Fruit fly (Drosophila melanogaster) whole organism, pupa: ENCODE measurements around the gene CG13313.

Experiments used
- CG10348 ChIP-seq: fragments of 200-800 bp; sonication (Bioruptor generic); IDR thresholded peaks from 2 replicates; pipeline ENCODE4 v1.3.6; 2022; ENCODE audit warnings: missing biosample characterization, missing genetic modification characterization
- CG12605 ChIP-seq: fragments of 200-800 bp; sonication (Bioruptor generic); IDR thresholded peaks from 2 replicates; pipeline ENCODE4 v1.3.6; 2022; ENCODE audit warnings: missing biosample characterization, missing genetic modification characterization
- CG13204 ChIP-seq: fragments of 200-800 bp; sonication (Bioruptor generic); optimal IDR thresholded peaks from 2 replicates; lab custom pipeline; 2018; ENCODE audit warnings: missing biosample characterization, mild to moderate bottlenecking, missing genetic modification characterization, moderate library complexity
- CG14655 ChIP-seq: fragments of 200-800 bp; sonication (Bioruptor generic); optimal IDR thresholded peaks from 3 replicates; lab custom pipeline; 2017; ENCODE audit warnings: mild to moderate bottlenecking, missing biosample characterization, missing genetic modification reagents, missing genetic modification characterization
- CG15710 ChIP-seq: fragments of 200-800 bp; sonication (Bioruptor generic); optimal IDR thresholded peaks from 2 replicates; lab custom pipeline; 2018; ENCODE audit warnings: missing biosample characterization, mild to moderate bottlenecking, missing genetic modification characterization, moderate library complexity
- CG17806 ChIP-seq: fragments of 200-800 bp; sonication (Bioruptor generic); optimal IDR thresholded peaks from 2 replicates; lab custom pipeline; 2018; ENCODE audit warnings: missing biosample characterization, mild to moderate bottlenecking, missing genetic modification characterization, moderate library complexity
- CG32121 ChIP-seq: fragments of 200-800 bp; sonication (Bioruptor generic); IDR thresholded peaks from 2 replicates; pipeline ENCODE4 v1.3.6; 2022; ENCODE audit warnings: missing biosample characterization, missing genetic modification characterization
- CG34367 ChIP-seq: fragments of 200-800 bp; sonication (Bioruptor generic); optimal IDR thresholded peaks from 2 replicates; lab custom pipeline; 2018; ENCODE audit warnings: missing biosample characterization, mild to moderate bottlenecking, missing genetic modification characterization
- CG4496 ChIP-seq: fragments of 200-800 bp; sonication (Bioruptor generic); IDR thresholded peaks from 3 replicates; pipeline ENCODE4 v1.3.6; 2022; ENCODE audit warnings: missing biosample characterization, missing genetic modification characterization
- CG8159 ChIP-seq: fragments of 200-800 bp; sonication (Bioruptor generic); optimal IDR thresholded peaks from 3 replicates; lab custom pipeline; 2018; ENCODE audit warnings: missing biosample characterization, mild to moderate bottlenecking, missing genetic modification characterization, moderate library complexity
- CG8301 ChIP-seq: fragments of 200-800 bp; sonication (Bioruptor generic); optimal IDR thresholded peaks from 2 replicates; lab custom pipeline; 2018; ENCODE audit warnings: missing biosample characterization, mild to moderate bottlenecking, missing genetic modification characterization
- CG9948 ChIP-seq: fragments of 200-800 bp; sonication (Bioruptor generic); optimal IDR thresholded peaks from 2 replicates; lab custom pipeline; 2018; ENCODE audit warnings: missing biosample characterization, mild to moderate bottlenecking, missing genetic modification characterization, moderate library complexity
- D1 ChIP-seq: fragments of 200-800 bp; sonication (Bioruptor generic); optimal IDR thresholded peaks from 2 replicates; lab custom pipeline; 2018; ENCODE audit warnings: missing biosample characterization, mild to moderate bottlenecking, missing genetic modification characterization, moderate library complexity
- EcR ChIP-seq: fragments of 200-800 bp; sonication (Bioruptor generic); optimal IDR thresholded peaks from 3 replicates; lab custom pipeline; 2019; ENCODE audit warnings: missing biosample characterization, missing genetic modification characterization, mild to moderate bottlenecking, moderate library complexity, missing genetic modification reagents
- Ets98B ChIP-seq: fragments of 200-800 bp; sonication (Bioruptor generic); IDR thresholded peaks from 2 replicates; pipeline ENCODE4 v1.3.6; 2022; ENCODE audit warnings: missing biosample characterization, missing genetic modification characterization
- Pif1A ChIP-seq: fragments of 200-800 bp; sonication (Bioruptor generic); optimal IDR thresholded peaks from 3 replicates; lab custom pipeline; 2016; ENCODE audit warnings: missing biosample characterization, missing genetic modification characterization
- Pif1B ChIP-seq: fragments of 200-800 bp; sonication (Bioruptor generic); optimal IDR thresholded peaks from 3 replicates; lab custom pipeline; 2016; ENCODE audit warnings: missing biosample characterization, missing genetic modification characterization
- Snoo ChIP-seq: fragments of 200-800 bp; sonication (Bioruptor generic); optimal IDR thresholded peaks from 3 replicates; lab custom pipeline; 2017; ENCODE audit warnings: missing biosample characterization, mild to moderate bottlenecking, missing genetic modification characterization, inconsistent platforms
- fd96Ca ChIP-seq: fragments of 200-800 bp; sonication (Bioruptor generic); IDR thresholded peaks from 3 replicates; pipeline ENCODE4 v1.3.6; 2022; ENCODE audit warnings: missing biosample characterization, missing genetic modification characterization
- gl ChIP-seq: fragments of 200-800 bp; sonication (Bioruptor generic); optimal IDR thresholded peaks from 2 replicates; lab custom pipeline; 2018; ENCODE audit warnings: missing biosample characterization, mild to moderate bottlenecking, missing genetic modification characterization
- rn ChIP-seq: fragments of 200-800 bp; sonication (Bioruptor generic); IDR thresholded peaks from 2 replicates; pipeline ENCODE4 v1.3.6; 2022; ENCODE audit warnings: missing biosample characterization, missing genetic modification characterization

Gene CG13313

dm6 chr3L:8968437-8968836 is 9.8 kb downstream of the CG13313 start, which contains the start of gene CG5026:
TSS of gene CG5026 (plus strand) at chr3L:8968528.
- no peak for TF ChIP-seq CG15710 (tag; lab: Kevin White, UChicago)
- TF ChIP-seq EcR (GFP tag; lab: Kevin White, UChicago) = peak; percentile 2
- no peak for TF ChIP-seq CG9948

dm6 chr3L:8974478-8975477 is 16.1 kb downstream of the CG13313 start, which contains the start of the genes pix and Srp68:
TSS of gene pix (minus strand) at chr3L:8974765.
TSS of gene Srp68 (plus strand) at chr3L:8975046.
- TF ChIP-seq CG8301 (tag; lab: Kevin White, UChicago) (no peak), D1 (tag; lab: Kevin White, UChicago) (no peak), Pif1B (GFP tag; lab: Kevin White, UChicago) (no peak), Snoo (tag; lab: Kevin White, UChicago) (peak; percentile 34), CG4496 (GFP tag; lab: Robert Waterston, UW) (no peak), rn (GFP tag; lab: Robert Waterston, UW) (no peak), CG13204 (GFP tag; lab: Kevin White, UChicago) (no peak), CG12605 (GFP tag; lab: Robert Waterston, UW) (0 out of 2 replicates have a peak, but pooled peaks have one; percentile 25), EcR (GFP tag; lab: Kevin White, UChicago) (no peak), CG14655 (GFP tag; lab: Kevin White, UChicago) (no peak), CG17806 (tag; lab: Kevin White, UChicago) (peak; percentile 24), Pif1A (GFP tag; lab: Kevin White, UChicago) (no peak), fd96Ca (GFP tag; lab: Robert Waterston, UW) (peak; percentile 59; the same call in 1 of the 3 replicates), CG34367 (tag; lab: Kevin White, UChicago) (no peak), CG10348 (GFP tag; lab: Robert Waterston, UW) (no peak), Ets98B (GFP tag; lab: Robert Waterston, UW) (no peak), CG8159 (peak; percentile 63), gl (tag; lab: Kevin White, UChicago) (no peak), CG32121 (GFP tag; lab: Robert Waterston, UW) (peak; percentile 30; the same call in 1 of the 2 replicates), CG9948 (peak; percentile 47), CG15710 (tag; lab: Kevin White, UChicago) (peak; percentile 65)
- TF ChIP-seq, all 21 proteins: peak for 8

- TF ChIP-seq CG4496 (GFP tag; lab: Robert Waterston, UW) = peak; percentile 83; the same call in 2 of the 3 replicates
- no peak for TF ChIP-seq D1 (tag; lab: Kevin White, UChicago)
- peak; percentile 40 for TF ChIP-seq CG12605 (GFP tag; lab: Robert Waterston, UW)
- TF ChIP-seq Pif1A (GFP tag; lab: Kevin White, UChicago) = no peak
- TF ChIP-seq Pif1B (GFP tag; lab: Kevin White, UChicago) = no peak
- peak; percentile 84 for TF ChIP-seq CG32121 (GFP tag; lab: Robert Waterston, UW)
- TF ChIP-seq fd96Ca (GFP tag; lab: Robert Waterston, UW) = peak; percentile 73; the same call in 2 of the 3 replicates
- TF ChIP-seq EcR (GFP tag; lab: Kevin White, UChicago) = peak; percentile 70
- TF ChIP-seq CG34367 (tag; lab: Kevin White, UChicago) = no peak
- TF ChIP-seq Ets98B (GFP tag; lab: Robert Waterston, UW) = peak; percentile 74
- TF ChIP-seq CG9948 = peak; percentile 8
- peak; percentile 3 for TF ChIP-seq CG8301 (tag; lab: Kevin White, UChicago)
- TF ChIP-seq CG10348 (GFP tag; lab: Robert Waterston, UW) = peak; percentile 47; the same call in 1 of the 2 replicates
- no peak for TF ChIP-seq CG8159
Observed at dm6 chr3L:8978678-8979413, 20.2 kb downstream of the CG13313 start.

- no peak for TF ChIP-seq CG10348 (GFP tag; lab: Robert Waterston, UW)
- no peak for TF ChIP-seq gl (tag; lab: Kevin White, UChicago)
- no peak for TF ChIP-seq Pif1A (GFP tag; lab: Kevin White, UChicago)
- no peak for TF ChIP-seq CG32121 (GFP tag; lab: Robert Waterston, UW)
- TF ChIP-seq fd96Ca (GFP tag; lab: Robert Waterston, UW) = no peak
- TF ChIP-seq CG34367 (tag; lab: Kevin White, UChicago) = no peak
- TF ChIP-seq CG9948 = no peak
- TF ChIP-seq CG14655 (GFP tag; lab: Kevin White, UChicago) = no peak
- TF ChIP-seq CG8301 (tag; lab: Kevin White, UChicago) = no peak
- no peak for TF ChIP-seq CG17806 (tag; lab: Kevin White, UChicago)
Observed at dm6 chr3L:8979780-8980179, 21.1 kb downstream of the CG13313 start, which contains the start of gene CG5644. TSS of gene CG5644 (minus strand) at chr3L:8979880.

- TF ChIP-seq CG10348 (GFP tag; lab: Robert Waterston, UW) (no peak), CG9948 (no peak), CG8159 (no peak)
Observed at dm6 chr3L:8981495-8981894, 22.8 kb downstream of the CG13313 start, which contains the start of gene CG13314. TSS of gene CG13314 (plus strand) at chr3L:8981795.
